Worm (Caenorhabditis elegans): ENCODE measurements around the gene moc-1.

Gene moc-1

ce11 chrX:10146592-10146991 lies 8.2 kb upstream of the moc-1 start, which contains the start of gene unc-115 (continued):
- TF ChIP-seq elt-2 (tag; optimal IDR thresholded peaks at IDR 0.05) (peak; percentile 29), ama-1 (optimal IDR thresholded peaks at IDR 0.05) (no peak), lin-35 (GFP tag; optimal IDR thresholded peaks at IDR 0.05) (peak; percentile 56 to 64), skn-1 (tag; optimal IDR thresholded peaks at IDR 0.05) (peak; percentile 89), vab-15 (tag; optimal IDR thresholded peaks at IDR 0.05) (no peak), lin-13 (GFP tag; optimal IDR thresholded peaks at IDR 0.05) (peak; percentile 15), nhr-76 (tag; optimal IDR thresholded peaks at IDR 0.05) (no peak), C34B4.2 (tag; optimal IDR thresholded peaks at IDR 0.05) (no peak), jun-1 (tag; optimal IDR thresholded peaks at IDR 0.05) (peak; percentile 65), ceh-8 (GFP tag; optimal IDR thresholded peaks at IDR 0.05) (peak; percentile 36), ces-1 (GFP tag; optimal IDR thresholded peaks at IDR 0.05) (peak; percentile 71), nhr-20 (tag; optimal IDR thresholded peaks at IDR 0.05) (peak; percentile 85), fos-1 (tag; optimal IDR thresholded peaks at IDR 0.05) (peak; percentile 62), grh-1 (GFP tag; IDR thresholded peaks at IDR 0.05) (peak; percentile 53), efl-3 (GFP tag; optimal IDR thresholded peaks at IDR 0.05) (no peak), Y116A8C.19 (tag; optimal IDR thresholded peaks at IDR 0.05; ENCODE audit: borderline replicate concordance) (no peak), tbx-2 (tag; optimal IDR thresholded peaks at IDR 0.05) (peak; percentile 86), hlh-4 (tag; optimal IDR thresholded peaks at IDR 0.05) (no peak), aly-2 (tag; optimal IDR thresholded peaks at IDR 0.05) (peak; percentile 11), ets-5 (GFP tag; IDR thresholded peaks at IDR 0.05) (no peak), tlp-1 (tag; optimal IDR thresholded peaks at IDR 0.05) (no peak), pag-3 (tag; optimal IDR thresholded peaks at IDR 0.05; ENCODE audit: borderline replicate concordance, insufficient read depth) (no peak), F16B12.6 (tag; optimal IDR thresholded peaks at IDR 0.05) (no peak), C16A3.4 (tag; optimal IDR thresholded peaks at IDR 0.05) (peak; percentile 35), lin-14 (GFP tag; optimal IDR thresholded peaks at IDR 0.05) (peak; percentile 97), pax-3 (tag; optimal IDR thresholded peaks at IDR 0.05) (peak; percentile 23), pqm-1 (tag; optimal IDR thresholded peaks at IDR 0.05) (no peak), nhr-77 (tag; optimal IDR thresholded peaks at IDR 0.05) (peak; percentile 65), ztf-4 (tag; optimal IDR thresholded peaks at IDR 0.05) (peak; percentile 73)

DNA sequence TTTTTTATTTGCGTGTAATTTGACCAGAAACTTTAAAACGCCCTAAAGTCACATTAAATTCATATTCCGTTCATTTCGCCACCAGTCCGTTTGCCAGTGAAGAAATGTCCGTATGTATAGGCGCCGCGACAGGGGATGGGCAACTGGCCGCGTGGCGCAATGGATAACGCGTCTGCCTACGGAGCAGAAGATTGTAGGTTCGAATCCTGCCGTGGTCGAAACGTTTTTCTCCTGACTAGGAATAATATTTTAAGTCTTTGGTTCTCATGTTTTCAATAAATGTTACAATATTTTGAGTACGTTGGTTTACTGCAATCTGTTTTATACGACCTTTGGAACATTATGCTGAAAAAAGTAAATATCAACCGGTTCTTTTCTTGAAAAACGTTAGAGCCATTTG lies 6.6 kb upstream of the moc-1 start:
- peak; percentile 49 for TF ChIP-seq lir-3 (tag; optimal IDR thresholded peaks at IDR 0.05; ENCODE audit: poor library complexity)
- TF ChIP-seq nhr-90 (tag; optimal IDR thresholded peaks at IDR 0.05; ENCODE audit: poor library complexity) = peak; percentile 80
- TF ChIP-seq skn-1 (tag; optimal IDR thresholded peaks at IDR 0.05) = peak; percentile 32
- TF ChIP-seq nhr-85 (tag) = peak; percentile 72
- peak; percentile 1 for TF ChIP-seq pax-3 (tag; optimal IDR thresholded peaks at IDR 0.05)
- TF ChIP-seq ceh-8 (GFP tag; optimal IDR thresholded peaks at IDR 0.05) = peak; percentile 6
- TF ChIP-seq ets-5 (GFP tag; IDR thresholded peaks at IDR 0.05) = no peak
- peak; percentile 71 for TF ChIP-seq lin-14 (GFP tag; optimal IDR thresholded peaks at IDR 0.05)
- peak; percentile 25 for TF ChIP-seq efl-3 (GFP tag; optimal IDR thresholded peaks at IDR 0.05)
- TF ChIP-seq mdl-1 (tag; optimal IDR thresholded peaks at IDR 0.05) = peak in 1 of 2 experiments; percentile 10
- TF ChIP-seq zip-4 (GFP tag; optimal IDR thresholded peaks at IDR 0.05) = peak; percentile 24
- peak; percentile 60 for TF ChIP-seq xbp-1 (tag; optimal IDR thresholded peaks at IDR 0.05)
- TF ChIP-seq rnt-1 (tag; optimal IDR thresholded peaks at IDR 0.05) = peak; percentile 51
- peak in 1 of 2 experiments; percentile 23 for TF ChIP-seq efl-1 (optimal IDR thresholded peaks at IDR 0.05)
- TF ChIP-seq efl-1 (GFP tag; optimal IDR thresholded peaks at IDR 0.05 in 1 of 2) = peak in 1 of 2 experiments; percentile 86
- no peak for TF ChIP-seq C34B4.2 (tag; optimal IDR thresholded peaks at IDR 0.05)
- no peak for TF ChIP-seq lin-13 (GFP tag; optimal IDR thresholded peaks at IDR 0.05)
- peak; percentile 14 to 62 for TF ChIP-seq lin-35 (GFP tag; optimal IDR thresholded peaks at IDR 0.05)
- TF ChIP-seq mef-2 (tag; optimal IDR thresholded peaks at IDR 0.05) = no peak
- TF ChIP-seq egl-13 (tag; optimal IDR thresholded peaks at IDR 0.05) = peak; percentile 59
- no peak for TF ChIP-seq fkh-4 (tag; optimal IDR thresholded peaks at IDR 0.05; ENCODE audit: borderline replicate concordance)
- TF ChIP-seq snu-23 (GFP tag; optimal IDR thresholded peaks at IDR 0.05) = peak; percentile 77
- peak; percentile 34 for TF ChIP-seq nhr-77 (tag; optimal IDR thresholded peaks at IDR 0.05)
- no peak for TF ChIP-seq ceh-90 (tag; optimal IDR thresholded peaks at IDR 0.05)
- TF ChIP-seq nhr-19 (GFP tag; conservative IDR thresholded peaks at IDR 0.05) = peak; percentile 74
- TF ChIP-seq ztf-4 (tag; optimal IDR thresholded peaks at IDR 0.05) = no peak
- TF ChIP-seq C16A3.4 (tag; optimal IDR thresholded peaks at IDR 0.05) = peak; percentile 38
- TF ChIP-seq sup-37 (GFP tag; optimal IDR thresholded peaks at IDR 0.05) = peak; percentile 1
- TF ChIP-seq nhr-12 (tag; optimal IDR thresholded peaks at IDR 0.05) = no peak
- TF ChIP-seq nhr-20 (tag; optimal IDR thresholded peaks at IDR 0.05) = peak; percentile 72
- TF ChIP-seq aha-1 (tag; optimal IDR thresholded peaks at IDR 0.05) = no peak
- peak; percentile 31 for TF ChIP-seq fos-1 (tag; optimal IDR thresholded peaks at IDR 0.05)
- no peak for TF ChIP-seq grh-1 (GFP tag; IDR thresholded peaks at IDR 0.05)
- no peak for TF ChIP-seq zag-1 (tag; optimal IDR thresholded peaks at IDR 0.05)
- TF ChIP-seq jun-1 (tag; optimal IDR thresholded peaks at IDR 0.05) = peak; percentile 29
- peak in 2 of 3 experiments; percentile 22 to 35 for TF ChIP-seq ceh-82 (tag; optimal IDR thresholded peaks at IDR 0.05)
- no peak for TF ChIP-seq nhr-84 (tag; optimal IDR thresholded peaks at IDR 0.05)

Data from whole organism, L1 larva.